Fruit fly (Drosophila melanogaster) ovary, adult (tissue): ENCODE data around the gene ppan.

ENCODE experiments used
- CG17801 ChIP-seq: fragments of 200-800 bp; optimal IDR thresholded peaks from 2 replicates; lab custom pipeline; 2019; ENCODE audit warnings: missing biosample characterization, mild to moderate bottlenecking, missing genetic modification characterization, moderate library complexity; ENCODE audit not compliant: partially characterized antibody

ppan gene

DNA sequence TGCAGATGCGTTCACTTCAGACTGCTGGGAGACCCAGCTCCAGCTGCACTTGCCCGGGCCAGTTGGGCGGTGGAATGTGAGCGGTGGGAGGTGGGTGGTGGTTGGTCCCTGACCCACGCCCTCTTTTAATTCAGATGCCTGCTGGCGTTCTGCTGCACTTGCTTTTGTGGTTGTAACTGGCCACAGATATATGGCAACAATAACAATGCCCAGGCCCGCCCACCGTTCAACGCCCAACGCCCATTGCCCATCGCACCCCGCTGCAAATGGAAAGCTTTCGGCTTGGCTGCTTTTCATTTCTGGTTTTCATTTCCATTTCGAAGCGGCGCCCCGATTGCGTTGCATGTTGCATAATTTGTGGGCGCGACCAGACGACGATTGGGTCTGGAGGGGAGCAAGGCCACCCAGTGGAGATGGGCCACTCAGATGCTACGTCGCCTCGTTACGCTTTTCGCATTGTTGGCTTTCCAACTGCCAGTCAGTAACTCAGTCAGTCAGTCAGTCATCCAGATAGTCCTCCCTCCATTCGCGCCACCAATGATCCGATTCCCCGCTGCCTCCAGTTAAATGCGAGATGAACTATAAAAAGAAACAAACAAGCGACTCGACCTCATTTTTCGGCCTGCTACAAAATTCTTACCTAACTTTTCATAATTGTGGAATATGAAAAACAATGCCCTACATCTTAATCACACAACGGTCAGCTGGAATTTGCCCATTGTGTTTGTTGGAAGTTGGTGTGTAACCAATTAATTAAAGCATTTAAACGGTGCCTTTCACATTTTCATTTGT, 25.6 kb upstream of the ppan start:
- TF ChIP-seq CG17801 (GFP tag; lab: Kevin White, UChicago): no peak

DNA sequence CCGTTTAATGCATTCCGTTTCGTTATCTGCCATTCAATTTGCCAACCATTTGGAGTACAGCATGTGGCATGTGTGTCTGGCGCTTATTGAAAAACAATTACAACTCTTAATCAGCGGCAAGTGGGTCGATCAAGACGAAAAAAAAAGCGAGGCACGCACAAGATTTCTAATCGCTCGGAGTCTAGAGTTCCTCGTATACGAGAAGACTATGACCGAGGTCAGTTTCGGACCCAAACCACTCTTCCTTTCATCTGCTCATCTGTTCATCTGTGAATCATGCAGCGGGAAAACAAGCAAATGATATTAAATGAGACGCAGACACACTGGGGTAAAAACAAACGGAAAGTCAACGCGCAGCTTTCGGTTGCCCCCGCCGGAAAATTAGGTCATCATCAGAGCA, 24.6 kb upstream of the ppan start:
- TF ChIP-seq CG17801 (GFP tag; lab: Kevin White, UChicago): no peak

DNA sequence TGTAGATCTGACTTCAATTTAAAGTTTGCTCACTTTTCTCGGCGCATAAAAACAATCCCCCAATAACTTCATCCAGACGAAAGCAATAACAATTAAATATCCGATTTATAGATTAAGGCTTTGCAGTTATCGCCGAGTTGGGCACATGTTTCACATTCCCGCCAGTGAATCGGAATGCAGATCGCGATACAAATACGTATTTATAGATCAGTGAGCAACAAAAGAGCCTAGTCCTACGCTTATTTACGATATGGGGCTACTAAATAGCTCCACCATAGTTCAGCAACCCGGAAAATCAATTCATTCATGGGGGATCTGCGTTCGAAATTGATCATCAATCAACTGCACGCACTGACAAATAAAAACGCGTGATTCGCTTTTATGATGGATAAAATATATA, 24.0 kb upstream of the ppan start:
- no peak for TF ChIP-seq CG17801 (GFP tag; lab: Kevin White, UChicago)

DNA sequence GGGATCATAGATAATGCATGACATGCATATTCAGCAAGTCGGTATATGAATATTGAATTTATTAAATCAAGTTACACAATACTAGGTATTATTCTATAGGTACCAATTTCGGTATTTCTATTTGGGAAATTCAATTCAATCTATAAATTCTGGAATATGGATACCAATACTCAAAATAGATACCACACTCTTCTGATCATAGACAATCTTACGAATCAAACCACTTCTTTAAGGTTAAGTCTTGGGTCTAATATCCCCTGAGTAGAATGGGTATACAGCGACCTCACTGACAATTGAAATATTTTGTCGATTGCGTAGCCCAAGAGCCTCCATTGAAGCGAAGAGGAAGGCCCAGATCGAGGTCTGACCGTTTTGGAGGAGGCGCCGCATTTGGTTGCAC, 23.2 kb upstream of the ppan start:
- TF ChIP-seq CG17801 (GFP tag; lab: Kevin White, UChicago): no peak

DNA sequence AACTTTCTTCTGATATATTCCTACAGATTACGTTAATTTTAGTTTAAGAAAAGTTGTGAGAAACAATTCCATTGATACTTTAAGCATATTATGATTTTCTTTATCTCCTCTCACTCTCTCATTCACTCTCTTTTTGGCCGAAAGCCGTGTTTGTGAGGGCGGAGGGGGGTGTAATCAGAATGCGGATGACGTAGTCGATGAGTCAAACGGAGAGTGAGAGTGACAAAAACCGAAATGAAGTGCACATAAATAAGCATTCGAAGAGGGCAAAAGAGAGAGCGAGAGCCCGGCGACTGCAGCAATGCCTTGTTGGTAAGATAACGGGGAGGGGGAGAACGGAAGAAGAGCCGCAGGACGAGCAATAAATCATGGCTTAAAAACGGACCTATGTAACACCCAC, 21.8 kb upstream of the ppan start:
- TF ChIP-seq CG17801 (GFP tag; lab: Kevin White, UChicago): no peak

DNA sequence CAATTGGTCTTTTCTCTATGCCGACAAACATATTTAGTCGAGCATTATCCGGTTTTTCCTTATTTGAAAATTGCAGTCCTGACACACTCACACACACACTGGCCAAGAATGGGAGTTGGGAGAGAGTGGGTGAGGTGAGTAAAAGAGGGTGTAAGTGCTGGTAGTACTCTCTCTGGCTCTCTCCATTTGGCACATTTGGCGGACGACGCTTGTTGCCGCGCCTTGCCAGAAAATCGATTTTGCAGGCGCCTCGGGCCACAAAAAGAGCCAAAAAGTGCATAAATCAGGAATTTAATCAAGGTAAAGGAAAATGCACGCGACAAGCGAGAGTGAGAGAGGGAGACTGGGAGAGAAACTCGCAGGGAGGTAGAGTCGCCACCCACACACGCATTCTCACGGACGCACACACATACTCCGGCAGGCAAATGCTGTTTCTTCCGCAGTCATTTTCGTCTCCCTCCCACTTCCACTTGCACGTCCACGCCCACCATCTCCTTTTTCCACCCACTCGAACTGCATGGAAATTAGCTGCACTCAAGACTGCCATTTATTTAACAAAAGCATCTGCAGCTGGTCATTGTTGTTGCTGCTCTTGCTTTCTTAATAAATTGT, 19.4 kb upstream of the ppan start:
- no peak for TF ChIP-seq CG17801 (GFP tag; lab: Kevin White, UChicago)

DNA sequence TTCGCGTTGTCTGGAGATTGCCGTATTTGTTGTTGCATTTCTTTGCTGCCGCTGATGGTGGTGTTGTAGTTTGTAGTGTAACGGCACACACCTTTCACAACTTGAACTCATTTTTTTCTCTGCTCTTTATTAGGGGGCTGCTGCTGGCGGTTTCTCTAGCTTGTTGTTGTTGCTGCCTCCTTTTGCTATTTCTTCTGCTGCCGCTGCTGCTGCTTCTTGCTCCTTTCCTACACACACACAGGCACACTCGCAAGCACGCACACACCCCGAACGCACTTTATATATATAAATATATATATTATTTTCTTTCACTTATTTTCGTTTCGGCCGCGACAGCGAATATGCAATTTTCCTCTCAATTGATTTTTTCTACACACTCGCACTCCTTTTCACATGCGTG, 18.9 kb upstream of the ppan start:
- no peak for TF ChIP-seq CG17801 (GFP tag; lab: Kevin White, UChicago)

DNA sequence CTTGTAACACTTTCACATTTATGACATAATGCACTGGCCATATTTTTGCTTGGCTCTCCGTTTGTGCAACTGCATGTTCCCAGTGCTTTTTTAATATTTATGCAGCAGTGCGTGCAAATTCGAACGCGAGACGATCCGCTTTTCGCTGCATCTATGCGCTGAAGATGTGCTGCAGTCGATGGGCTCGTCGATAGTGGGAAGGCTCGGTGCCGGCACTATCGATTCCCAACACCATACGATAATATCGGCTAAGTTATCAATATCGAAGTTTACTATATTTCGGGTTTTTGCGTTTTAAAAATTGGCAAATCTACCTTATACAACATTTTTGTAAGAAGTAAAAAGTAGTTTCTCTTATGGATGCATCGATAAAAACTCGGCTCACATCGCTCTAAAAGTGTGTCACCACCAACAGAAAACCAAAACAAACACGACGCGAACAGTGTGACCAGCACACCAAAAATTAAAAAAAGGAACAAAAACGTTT, 18.4 kb upstream of the ppan start, which contains the start of gene RhoGAP93B:
Gene RhoGAP93B, minus strand, starts transcription at position 197 of the 487 bp plus-strand sequence.
- peak; percentile 95 for TF ChIP-seq CG17801 (GFP tag; lab: Kevin White, UChicago)

DNA sequence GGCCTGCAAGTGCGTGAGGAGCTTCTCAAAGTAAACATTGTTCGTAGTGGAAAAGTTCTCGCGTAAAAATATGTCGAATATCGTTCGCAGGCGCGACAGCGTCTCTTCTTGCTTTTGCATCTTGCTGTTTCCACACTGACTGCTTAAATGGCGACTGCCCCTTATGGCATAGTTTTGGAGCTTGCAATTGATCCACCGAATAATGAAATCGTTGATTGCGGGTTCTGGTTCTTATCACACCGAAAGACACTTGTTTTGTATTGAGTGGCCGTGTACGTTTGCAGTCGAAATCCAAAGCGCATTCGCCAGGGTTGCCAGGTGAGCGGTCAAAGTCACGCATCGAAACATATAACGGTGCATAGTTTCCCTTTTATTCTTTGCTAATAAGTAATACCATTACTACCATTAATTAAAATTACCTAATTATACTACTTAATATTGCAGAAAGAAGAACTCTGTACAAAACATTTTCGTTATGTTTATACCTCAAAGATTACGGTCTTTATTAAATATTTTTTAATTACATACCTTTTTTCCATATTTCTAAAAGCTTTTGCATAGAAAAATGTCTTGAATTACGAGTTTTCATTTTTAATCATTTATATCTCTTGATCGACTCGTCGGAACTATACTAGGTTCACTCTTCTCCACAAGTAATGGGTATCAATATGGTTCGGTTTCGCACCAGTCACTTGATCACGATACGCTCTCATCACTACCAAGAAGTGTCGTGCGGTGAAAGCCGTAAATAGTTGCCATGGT, 14.4 kb upstream of the ppan start, which contains the start of the genes CG7044 and Tbc1d22:
Gene CG7044, minus strand, starts transcription at position 266 of the 762 bp plus-strand sequence.
Gene Tbc1d22, plus strand, starts transcription at position 747 of the 762 bp plus-strand sequence.
- peak; percentile 15 for TF ChIP-seq CG17801 (GFP tag; lab: Kevin White, UChicago)

DNA sequence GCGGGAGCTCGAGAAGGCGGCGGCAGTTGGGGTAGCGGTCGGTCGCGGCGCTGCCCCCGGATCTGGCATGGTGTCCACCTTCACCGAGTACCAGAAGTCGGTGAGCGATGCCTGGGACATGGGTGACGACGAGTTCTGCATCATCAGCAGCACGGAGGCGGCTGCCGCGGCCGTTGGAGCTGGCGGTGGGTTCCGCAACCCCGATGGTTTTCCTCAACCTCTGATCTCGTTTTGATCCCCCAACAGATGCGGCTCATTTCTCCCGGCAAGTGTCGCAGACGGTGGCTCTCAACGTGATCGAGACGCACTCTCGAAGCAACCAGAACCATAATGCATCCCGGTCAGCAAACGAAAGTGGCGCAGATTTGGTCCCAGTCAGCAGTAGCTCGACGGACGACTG, 13.6 kb upstream of the ppan start:
- no peak for TF ChIP-seq CG17801 (GFP tag; lab: Kevin White, UChicago)

DNA sequence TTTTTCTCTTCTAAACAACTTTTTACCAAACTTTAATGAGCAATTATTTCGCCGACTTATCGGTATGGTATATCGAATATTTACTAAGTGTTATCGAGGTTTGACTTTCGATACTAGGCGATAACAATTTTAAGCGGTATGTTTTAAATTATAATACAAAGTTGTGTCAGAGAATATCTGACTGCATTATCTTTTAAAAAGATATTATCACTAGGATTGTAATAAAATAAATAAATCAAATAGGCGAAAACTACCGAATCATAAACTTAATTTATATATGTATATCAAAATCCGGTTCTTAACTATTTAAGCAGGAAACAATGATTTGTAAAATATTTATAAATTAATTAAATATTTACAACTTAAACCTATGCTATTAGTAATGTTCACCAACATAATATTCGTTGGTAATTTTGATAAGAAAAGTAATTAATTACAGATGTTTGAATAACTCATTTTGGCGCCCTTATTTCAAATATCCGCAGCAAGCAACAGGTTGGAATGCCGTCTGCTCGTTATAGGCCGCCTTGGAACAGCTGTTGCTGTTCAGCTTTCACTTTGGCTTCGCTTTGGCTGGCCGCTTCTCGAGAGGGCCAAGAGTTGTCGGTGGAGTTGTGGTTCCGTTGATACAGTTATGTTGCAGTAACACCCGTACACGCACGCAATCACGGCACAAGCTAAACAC, 8.0 kb upstream of the ppan start, which contains the start of the genes Sec15 and rtet:
Gene Sec15, minus strand, starts transcription at position 66 of the 685 bp plus-strand sequence.
Gene rtet, plus strand, starts transcription at position 540 of the 685 bp plus-strand sequence.
- TF ChIP-seq CG17801 (GFP tag; lab: Kevin White, UChicago): peak; percentile 73

DNA sequence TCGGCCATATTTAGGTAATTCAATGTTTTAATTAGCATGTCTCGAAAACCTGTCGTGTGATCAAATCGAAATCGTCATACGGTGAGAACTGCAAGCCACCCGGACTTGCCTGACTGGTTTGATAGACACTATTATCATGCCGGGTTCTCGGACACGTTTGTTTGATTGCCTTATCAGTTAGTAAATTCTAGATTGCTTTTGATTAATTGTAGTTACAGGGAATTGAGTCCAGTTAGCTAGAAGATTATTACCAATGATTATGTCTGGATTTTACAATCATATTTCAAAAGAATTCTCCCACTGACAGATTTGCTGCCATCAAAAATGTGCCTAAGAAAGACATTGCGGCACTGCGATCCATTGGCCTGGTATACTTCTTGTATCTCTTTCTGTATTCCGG, 6.3 kb upstream of the ppan start:
- no peak for TF ChIP-seq CG17801 (GFP tag; lab: Kevin White, UChicago)

DNA sequence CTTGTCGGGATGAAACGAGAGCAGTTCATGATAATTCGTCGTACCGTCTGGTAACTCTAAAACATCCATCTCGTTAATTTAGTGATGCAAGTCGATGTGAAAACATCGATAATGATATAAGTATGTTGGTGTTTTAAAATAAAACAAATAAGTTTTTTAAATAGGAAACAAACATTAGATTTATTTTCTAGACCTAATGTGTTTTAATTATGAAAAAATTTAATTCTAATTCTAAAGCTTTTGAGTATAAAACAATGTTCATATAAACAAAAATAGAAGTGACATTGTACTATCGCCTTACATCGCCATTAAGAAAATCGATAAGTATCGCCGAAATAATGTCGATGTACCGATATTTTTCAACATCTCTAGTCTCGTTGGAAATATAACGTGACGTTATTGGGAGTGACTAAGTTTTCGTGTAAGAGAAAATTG, 5.0 kb upstream of the ppan start, which contains the start of gene Rab11:
Gene Rab11, plus strand, starts transcription at position 363 of the 435 bp plus-strand sequence.
- TF ChIP-seq CG17801 (GFP tag; lab: Kevin White, UChicago): peak; percentile 76
